Fruit fly (Drosophila melanogaster) whole organism, wandering third instar larva: ENCODE results near the gene PolE1.

Source experiments
- Abd-B ChIP-seq: fragments of >200 bp; optimal IDR thresholded peaks from 2 replicates; lab custom pipeline; 2017; ENCODE audit warnings: missing biosample characterization, missing genetic modification characterization
- CG9705 ChIP-seq: fragments of 200-800 bp; sonication (Bioruptor generic); optimal IDR thresholded peaks from 2 replicates; lab custom pipeline; 2018; ENCODE audit warnings: missing biosample characterization, mild to moderate bottlenecking, missing genetic modification characterization
- CrebA ChIP-seq: fragments of 200-800 bp; sonication (Bioruptor generic); optimal IDR thresholded peaks from 2 replicates; lab custom pipeline; 2016; ENCODE audit warnings: missing biosample characterization, mild to moderate bottlenecking, missing genetic modification characterization, borderline replicate concordance
- Dfd ChIP-seq: fragments of >200 bp; optimal IDR thresholded peaks from 2 replicates; lab custom pipeline; 2017; ENCODE audit warnings: missing biosample characterization, missing genetic modification characterization
- GATAd ChIP-seq: sonication (Bioruptor generic); optimal IDR thresholded peaks from 2 replicates; lab custom pipeline; 2016; ENCODE audit warnings: missing biosample characterization, missing genetic modification characterization
- HLH106 ChIP-seq: fragments of 200-800 bp; optimal IDR thresholded peaks from 3 replicates; lab custom pipeline; 2019; ENCODE audit warnings: missing biosample characterization, mild to moderate bottlenecking, missing genetic modification characterization, moderate library complexity
- Hr78 ChIP-seq: fragments of >200 bp; optimal IDR thresholded peaks from 2 replicates; lab custom pipeline; 2017; ENCODE audit warnings: missing biosample characterization, missing genetic modification characterization
- Hr83 ChIP-seq: fragments of 200-300 bp; sonication (Bioruptor generic); optimal IDR thresholded peaks from 2 replicates; lab custom pipeline; 2016; ENCODE audit warnings: missing biosample characterization, mild to moderate bottlenecking, missing genetic modification characterization, moderate library complexity; ENCODE audit not compliant: poor library complexity, severe bottlenecking
- Jra ChIP-seq: sonication (Bioruptor generic); optimal IDR thresholded peaks from 2 replicates; lab custom pipeline; 2016; ENCODE audit warnings: missing biosample characterization, missing genetic modification characterization
- Mio ChIP-seq: sonication (Bioruptor generic); optimal IDR thresholded peaks from 2 replicates; lab custom pipeline; 2016; ENCODE audit warnings: missing biosample characterization, missing genetic modification characterization
- Myc ChIP-seq: fragments of >200 bp; optimal IDR thresholded peaks from 2 replicates; lab custom pipeline; 2017
- N ChIP-seq: fragments of >200 bp; optimal IDR thresholded peaks from 2 replicates; lab custom pipeline; 2018; ENCODE audit warnings: missing biosample characterization, missing external identifiers, missing genetic modification characterization
- OdsH ChIP-seq: fragments of 200-800 bp; sonication (Bioruptor generic); optimal IDR thresholded peaks from 2 replicates; lab custom pipeline; 2016; ENCODE audit warnings: missing biosample characterization, mild to moderate bottlenecking, missing genetic modification characterization
- Rel ChIP-seq, 2 experiments: fragments of 200-800 bp; sonication (Bioruptor generic) in 1 of 2; optimal IDR thresholded peaks; 2 replicates in 1 of 2; 3 replicates in 1 of 2; lab custom pipeline; 2016 to 2019; ENCODE audit warnings: mild to moderate bottlenecking in 2 of 2, missing biosample characterization in 2 of 2, missing genetic modification characterization in 2 of 2, moderate library complexity in 1 of 2
- Sp1 ChIP-seq: fragments of 200-800 bp; sonication (Bioruptor generic); optimal IDR thresholded peaks from 3 replicates; lab custom pipeline; 2019; ENCODE audit warnings: missing biosample characterization, mild to moderate bottlenecking, missing genetic modification characterization, moderate library complexity
- Vsx2 ChIP-seq: fragments of 200-300, 225-300 bp; sonication (Bioruptor generic); optimal IDR thresholded peaks from 2 replicates; lab custom pipeline; 2018; ENCODE audit warnings: missing biosample characterization, missing genetic modification characterization; ENCODE audit not compliant: partially characterized antibody
- br ChIP-seq: fragments of 200-800 bp; sonication (Bioruptor generic); optimal IDR thresholded peaks from 2 replicates; lab custom pipeline; 2016; ENCODE audit warnings: missing biosample characterization, missing genetic modification characterization
- dl ChIP-seq, 2 experiments: fragments of 175-275, 200-275 bp in 1 of 2; fragments of 200-275 bp in 1 of 2; sonication (Bioruptor generic); optimal IDR thresholded peaks; lab custom pipeline; 2018; ENCODE audit warnings: mild to moderate bottlenecking in 2 of 2, missing biosample characterization in 2 of 2, missing genetic modification characterization in 2 of 2, moderate library complexity in 2 of 2; ENCODE audit not compliant: partially characterized antibody in 2 of 2, insufficient read depth in 1 of 2
- dmrt93B ChIP-seq: fragments of 200-800 bp; sonication (Bioruptor generic); optimal IDR thresholded peaks from 2 replicates; lab custom pipeline; 2018; ENCODE audit warnings: missing biosample characterization, mild to moderate bottlenecking, missing genetic modification characterization
- ey ChIP-seq: fragments of 200-800 bp; sonication (Bioruptor generic); optimal IDR thresholded peaks from 2 replicates; lab custom pipeline; 2016; ENCODE audit warnings: missing biosample characterization, missing genetic modification characterization
- fru ChIP-seq: fragments of 200-800 bp; sonication (Bioruptor generic); optimal IDR thresholded peaks from 3 replicates; lab custom pipeline; 2016; ENCODE audit warnings: missing biosample characterization, mild to moderate bottlenecking, missing genetic modification characterization
- h ChIP-seq: fragments of 200-800 bp; sonication (Bioruptor generic); optimal IDR thresholded peaks from 3 replicates; lab custom pipeline; 2016; ENCODE audit warnings: missing biosample characterization, mild to moderate bottlenecking, missing genetic modification characterization
- jim ChIP-seq: fragments of 175-275, 200-325 bp; sonication (Bioruptor generic); optimal IDR thresholded peaks from 2 replicates; lab custom pipeline; 2016; ENCODE audit warnings: missing biosample characterization, mild to moderate bottlenecking, missing genetic modification characterization
- pan ChIP-seq: fragments of >200 bp; optimal IDR thresholded peaks from 2 replicates; lab custom pipeline; 2017
- rgr ChIP-seq: fragments of 200-800 bp; sonication (Bioruptor generic); optimal IDR thresholded peaks from 3 replicates; lab custom pipeline; 2016; ENCODE audit warnings: missing biosample characterization, mild to moderate bottlenecking, missing genetic modification characterization
- sage ChIP-seq: fragments of 200-800 bp; sonication (Bioruptor generic); optimal IDR thresholded peaks from 2 replicates; lab custom pipeline; 2016; ENCODE audit warnings: missing biosample characterization, mild to moderate bottlenecking, missing genetic modification characterization
- tai ChIP-seq: sonication (Bioruptor generic); optimal IDR thresholded peaks from 2 replicates; lab custom pipeline; 2016; ENCODE audit warnings: missing biosample characterization, missing genetic modification characterization
- usp ChIP-seq: fragments of >200 bp; optimal IDR thresholded peaks from 2 replicates; lab custom pipeline; 2017; ENCODE audit warnings: missing biosample characterization, missing genetic modification characterization
- woc ChIP-seq: sonication (Bioruptor generic); optimal IDR thresholded peaks from 2 replicates; lab custom pipeline; 2016; ENCODE audit warnings: missing biosample characterization, mild to moderate bottlenecking, missing genetic modification characterization

The PolE1 gene

DNA sequence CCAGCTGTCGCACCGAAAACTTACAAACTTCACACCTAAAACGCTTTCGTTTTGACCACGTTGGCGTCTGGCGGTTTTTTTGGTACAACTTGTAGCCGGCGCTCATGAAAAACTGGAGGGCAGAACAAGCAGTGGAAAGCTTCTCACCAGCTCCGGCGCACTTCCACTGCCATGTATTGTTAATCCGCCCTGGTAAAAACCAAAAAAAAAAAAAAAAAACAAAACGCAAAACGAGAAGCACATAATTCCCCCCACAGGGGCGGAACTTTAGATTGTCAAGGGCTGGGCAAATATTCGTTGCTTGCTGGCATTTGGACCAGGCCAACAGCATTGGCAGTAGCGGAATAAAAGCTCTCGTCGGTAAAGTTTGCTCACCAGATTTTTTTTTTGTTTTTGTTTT lies 26.4 kb downstream of the PolE1 start (continued):
- TF ChIP-seq woc (GFP tag; lab: Kevin White, UChicago), result no peak

dm6 chr3R:23377288-23377687 lies 29.4 kb downstream of the PolE1 start:
- TF ChIP-seq dl (GFP tag; optimal IDR thresholded peaks at IDR 0.05; lab: Kevin White, UChicago; ENCODE audit: insufficient read depth in 1 of 2, partially characterized antibody in 2 of 2) (no peak), OdsH (GFP tag; lab: Kevin White, UChicago) (no peak), tai (no peak), Jra (GFP tag; lab: Kevin White, UChicago) (no peak), Hr83 (GFP tag; lab: Kevin White, UChicago) (no peak), GATAd (GFP tag; lab: Kevin White, UChicago) (no peak), ey (GFP tag; lab: Kevin White, UChicago) (no peak), HLH106 (tag; lab: Kevin White, UChicago) (no peak), dmrt93B (GFP tag; lab: Kevin White, UChicago) (no peak), woc (GFP tag; lab: Kevin White, UChicago) (no peak), CrebA (GFP tag; lab: Kevin White, UChicago) (no peak), Dfd (GFP tag; lab: Kevin White, UChicago) (no peak), usp (no peak)

DNA sequence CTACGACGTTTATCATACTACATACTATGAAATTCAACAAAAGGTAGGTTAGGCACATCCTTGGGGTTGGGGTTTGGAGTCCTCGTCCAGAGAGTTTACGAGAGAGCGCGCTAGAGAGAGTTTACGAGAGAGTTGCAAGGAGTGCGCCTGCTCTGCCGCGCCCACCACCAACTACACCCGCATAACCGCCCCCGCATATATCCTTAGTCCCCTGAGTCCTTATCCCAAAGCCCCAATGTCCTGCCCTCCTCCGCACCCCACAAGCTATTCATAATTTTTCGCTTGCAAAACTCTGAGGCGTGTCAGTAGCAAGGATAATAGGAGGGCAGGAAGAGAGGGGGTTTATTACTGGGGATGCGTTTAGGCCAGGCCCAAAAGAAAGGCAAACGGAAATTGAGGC lies 35.8 kb downstream of the PolE1 start:
- TF ChIP-seq Rel (GFP tag; optimal IDR thresholded peaks at IDR 0.05; lab: Kevin White, UChicago) (no peak), Rel (tag; optimal IDR thresholded peaks at IDR 0.05; lab: Kevin White, UChicago) (no peak), sage (GFP tag; lab: Kevin White, UChicago) (no peak), Sp1 (GFP tag; lab: Kevin White, UChicago) (no peak), Jra (GFP tag; lab: Kevin White, UChicago) (no peak), tai (no peak), pan (no peak), Mio (GFP tag; lab: Kevin White, UChicago) (no peak), HLH106 (tag; lab: Kevin White, UChicago) (no peak), Myc (lab: Kevin White, UChicago) (no peak)

DNA sequence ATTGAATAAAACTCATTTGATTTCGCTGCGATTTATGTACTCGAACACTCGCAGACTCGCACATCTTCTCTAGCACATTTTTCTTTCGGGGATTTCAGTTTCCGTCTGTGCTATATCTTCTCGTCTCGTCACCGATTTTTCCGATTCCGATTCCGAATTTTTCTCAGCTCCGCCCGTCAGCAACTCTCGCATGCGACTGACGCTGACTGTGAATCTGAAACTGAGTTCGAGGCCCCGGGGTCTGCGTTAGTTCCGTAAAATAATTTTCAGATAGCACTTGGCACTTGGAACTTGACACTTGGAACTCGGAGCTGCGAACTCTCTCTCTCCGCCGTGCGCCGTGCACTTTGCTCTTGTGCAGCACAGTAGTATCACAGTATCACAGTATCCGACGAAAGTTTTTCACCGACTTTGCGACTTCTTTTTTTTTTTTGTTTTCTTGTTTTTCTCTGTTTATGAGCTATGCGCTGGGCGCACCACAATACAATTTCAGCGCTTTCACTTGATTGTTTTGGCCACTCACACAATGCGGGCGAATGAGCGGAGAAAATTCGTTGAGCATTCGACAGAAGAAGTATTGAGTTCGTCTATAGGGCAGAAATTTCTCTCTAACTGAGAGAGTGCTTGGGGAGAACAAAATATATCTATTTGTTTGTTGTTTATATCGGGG lies 36.8 kb downstream of the PolE1 start, which contains the start of gene CG4393:
Gene CG4393 (minus strand): TSS at position 187 of the 670 bp plus-strand sequence.
- no peak for TF ChIP-seq GATAd (GFP tag; lab: Kevin White, UChicago)
- TF ChIP-seq Rel (GFP tag; optimal IDR thresholded peaks at IDR 0.05; lab: Kevin White, UChicago), result no peak
- TF ChIP-seq Rel (tag; optimal IDR thresholded peaks at IDR 0.05; lab: Kevin White, UChicago), result no peak

DNA sequence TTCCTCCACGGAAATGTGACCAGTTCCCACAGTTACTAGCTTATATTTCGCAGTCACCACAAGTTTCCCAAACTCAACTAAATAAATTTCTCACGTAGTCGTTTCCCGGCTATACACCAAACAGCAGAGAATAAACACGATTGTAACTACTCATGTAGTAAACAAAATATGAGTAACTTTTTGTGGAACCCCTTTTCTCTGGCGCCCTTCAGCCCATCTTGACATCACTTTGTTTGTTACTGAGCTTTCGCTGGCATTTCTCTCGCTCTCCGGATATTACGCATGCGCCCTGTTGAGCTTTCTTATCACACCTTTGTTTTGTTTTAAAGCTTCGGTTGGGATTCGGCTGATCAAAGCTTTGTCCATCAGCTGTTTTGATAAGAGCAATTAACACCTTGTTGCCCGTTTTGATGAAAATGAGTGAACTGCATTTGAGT lies 38.1 kb downstream of the PolE1 start:
- TF ChIP-seq Vsx2 (peak; percentile 50), Myc (lab: Kevin White, UChicago) (no peak), fru (GFP tag; lab: Kevin White, UChicago) (peak; percentile 96), br (GFP tag; lab: Kevin White, UChicago) (no peak), dl (GFP tag; optimal IDR thresholded peaks at IDR 0.05; lab: Kevin White, UChicago; ENCODE audit: insufficient read depth in 1 of 2, partially characterized antibody in 2 of 2) (no peak)

DNA sequence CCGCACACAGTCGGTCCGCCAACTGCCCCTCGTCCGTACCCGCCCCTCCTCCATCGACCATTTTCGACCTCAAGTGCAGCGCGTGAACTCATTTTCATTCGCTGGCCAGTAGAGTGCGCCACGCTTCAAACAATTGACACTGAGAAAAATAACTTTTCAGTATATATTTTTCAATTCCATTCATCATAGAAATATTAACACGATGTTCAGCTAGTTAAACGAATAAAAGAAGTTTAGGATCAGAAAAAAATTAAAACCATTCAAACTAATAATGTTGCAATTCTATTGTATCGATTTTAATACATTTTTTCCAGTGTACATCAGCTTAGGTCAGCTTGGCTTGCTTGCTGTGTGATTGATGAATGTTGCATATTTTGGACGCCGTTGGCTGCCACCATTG lies 39.0 kb downstream of the PolE1 start:
- TF ChIP-seq br (GFP tag; lab: Kevin White, UChicago), result no peak
- TF ChIP-seq fru (GFP tag; lab: Kevin White, UChicago), result no peak
- TF ChIP-seq Abd-B (GFP tag; lab: Kevin White, UChicago), result no peak
- no peak for TF ChIP-seq tai
- no peak for TF ChIP-seq CG9705 (GFP tag; lab: Kevin White, UChicago)

DNA sequence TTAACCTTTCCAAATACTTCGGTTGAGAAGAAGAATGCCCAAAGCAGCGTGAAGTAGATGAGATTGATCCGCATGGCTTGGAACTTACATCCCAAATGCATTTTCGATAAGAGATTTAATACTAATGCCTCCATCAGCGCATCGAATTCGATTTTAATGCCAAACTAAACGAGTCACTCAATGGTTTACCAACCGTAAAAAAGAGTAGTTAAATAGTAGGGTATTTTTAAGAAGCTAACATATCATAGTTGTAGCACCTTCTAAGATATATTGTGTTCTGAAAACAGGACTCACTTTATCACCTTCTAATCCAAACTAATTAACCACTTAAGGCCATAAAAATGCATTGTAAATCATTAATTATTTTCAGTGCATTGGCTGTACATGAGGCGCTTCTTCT lies 40.9 kb downstream of the PolE1 start, which contains the start of gene CG31515:
Gene CG31515 (minus strand): TSS at position 101 of the 400 bp plus-strand sequence.
- no peak for TF ChIP-seq N (GFP tag; lab: Kevin White, UChicago)
- TF ChIP-seq rgr (GFP tag; lab: Kevin White, UChicago), result no peak
- no peak for TF ChIP-seq Hr78
- TF ChIP-seq sage (GFP tag; lab: Kevin White, UChicago), result no peak
- no peak for TF ChIP-seq CG9705 (GFP tag; lab: Kevin White, UChicago)
- no peak for TF ChIP-seq jim
- TF ChIP-seq Dfd (GFP tag; lab: Kevin White, UChicago), result no peak
- TF ChIP-seq dl (GFP tag; optimal IDR thresholded peaks at IDR 0.05; lab: Kevin White, UChicago; ENCODE audit: insufficient read depth in 1 of 2, partially characterized antibody in 2 of 2), result no peak
- no peak for TF ChIP-seq h
- no peak for TF ChIP-seq GATAd (GFP tag; lab: Kevin White, UChicago)
- no peak for TF ChIP-seq Sp1 (GFP tag; lab: Kevin White, UChicago)
- TF ChIP-seq Myc (lab: Kevin White, UChicago), result no peak
- TF ChIP-seq Vsx2, result no peak
